Worm (Caenorhabditis elegans): ENCODE measurements around the gene T24E12.1.

The T24E12.1 gene

ce11 chrII:3785257-3785656 is at the start of gene T24E12.1:
Gene T24E12.1 (plus strand): TSS chrII:3785557.
- TF ChIP-seq nhr-76 (tag; optimal IDR thresholded peaks at IDR 0.05), result no peak
- no peak for TF ChIP-seq unc-39 (tag; optimal IDR thresholded peaks at IDR 0.05)
- TF ChIP-seq M03D4.4 (tag; optimal IDR thresholded peaks at IDR 0.05), result no peak
- TF ChIP-seq ceh-43 (GFP tag; optimal IDR thresholded peaks at IDR 0.05), result no peak
- no peak for TF ChIP-seq snpc-4 (tag; optimal IDR thresholded peaks at IDR 0.05)
- no peak for TF ChIP-seq elt-3 (tag; optimal IDR thresholded peaks at IDR 0.05)
- no peak for TF ChIP-seq lin-13 (tag; optimal IDR thresholded peaks at IDR 0.05)
- no peak for TF ChIP-seq ztf-11 (tag; optimal IDR thresholded peaks at IDR 0.05)
- TF ChIP-seq pha-4 (tag; optimal IDR thresholded peaks at IDR 0.05), result no peak
- no peak for TF ChIP-seq lin-32 (GFP tag; optimal IDR thresholded peaks at IDR 0.05)
- no peak for TF ChIP-seq sptf-1 (tag; optimal IDR thresholded peaks at IDR 0.05)
- TF ChIP-seq drap-1 (GFP tag; optimal IDR thresholded peaks at IDR 0.05), result no peak
- TF ChIP-seq lsy-2 (tag; optimal IDR thresholded peaks at IDR 0.05), result no peak
- TF ChIP-seq blmp-1 (tag; optimal IDR thresholded peaks at IDR 0.05), result no peak
- TF ChIP-seq nhr-2 (tag; optimal IDR thresholded peaks at IDR 0.05), result no peak
- TF ChIP-seq nhr-28 (tag; optimal IDR thresholded peaks at IDR 0.05), result no peak

- no peak for TF ChIP-seq blmp-1 (tag; optimal IDR thresholded peaks at IDR 0.05)
- TF ChIP-seq lin-32 (GFP tag; optimal IDR thresholded peaks at IDR 0.05), result no peak
- TF ChIP-seq tbx-8 (GFP tag; optimal IDR thresholded peaks at IDR 0.05), result no peak
- TF ChIP-seq zip-8 (tag; optimal IDR thresholded peaks at IDR 0.05), result no peak
- no peak for TF ChIP-seq lsy-2 (tag; optimal IDR thresholded peaks at IDR 0.05)
- no peak for TF ChIP-seq nhr-76 (tag; optimal IDR thresholded peaks at IDR 0.05)
- no peak for TF ChIP-seq nhr-28 (tag; optimal IDR thresholded peaks at IDR 0.05)
- TF ChIP-seq nhr-12 (tag; optimal IDR thresholded peaks at IDR 0.05), result no peak
These were observed 48.4 kb upstream of the T24E12.1 start, which contains the start of gene F12E12.6 for ce11 chrII:3736893-3737375. Gene F12E12.6 (minus strand): TSS chrII:3736943.

- TF ChIP-seq zip-8 (tag; optimal IDR thresholded peaks at IDR 0.05) (no peak), snpc-4 (tag; optimal IDR thresholded peaks at IDR 0.05) (no peak), nhr-28 (tag; optimal IDR thresholded peaks at IDR 0.05) (no peak), mls-2 (tag; optimal IDR thresholded peaks at IDR 0.05) (no peak)
These were observed 45.7 kb upstream of the T24E12.1 start, which contains the start of gene F12E12.2 for ce11 chrII:3739647-3740046. Gene F12E12.2 (plus strand): TSS chrII:3739947.

ce11 chrII:3741584-3741983 is 43.8 kb upstream of the T24E12.1 start, which contains the start of gene F12E12.1:
Gene F12E12.1 (plus strand): TSS chrII:3741884.
- TF ChIP-seq sem-2 (GFP tag; optimal IDR thresholded peaks at IDR 0.05), result no peak
- no peak for TF ChIP-seq ceh-83 (GFP tag; optimal IDR thresholded peaks at IDR 0.05)
- TF ChIP-seq ceh-43 (GFP tag; optimal IDR thresholded peaks at IDR 0.05), result no peak
- TF ChIP-seq nhr-12 (tag; optimal IDR thresholded peaks at IDR 0.05), result no peak
- TF ChIP-seq elt-1 (tag; optimal IDR thresholded peaks at IDR 0.05; ENCODE audit: borderline replicate concordance, insufficient read depth), result no peak
- TF ChIP-seq unc-62 (GFP tag; optimal IDR thresholded peaks at IDR 0.05), result no peak
- TF ChIP-seq zip-8 (tag; optimal IDR thresholded peaks at IDR 0.05), result no peak
- TF ChIP-seq pha-4 (tag; optimal IDR thresholded peaks at IDR 0.05), result no peak
- no peak for TF ChIP-seq mls-2 (tag; optimal IDR thresholded peaks at IDR 0.05)
- TF ChIP-seq flh-1 (GFP tag; optimal IDR thresholded peaks at IDR 0.05), result no peak
- TF ChIP-seq M03D4.4 (tag; optimal IDR thresholded peaks at IDR 0.05), result no peak
- TF ChIP-seq drap-1 (GFP tag; optimal IDR thresholded peaks at IDR 0.05), result no peak
- TF ChIP-seq nhr-2 (tag; optimal IDR thresholded peaks at IDR 0.05), result no peak
- TF ChIP-seq tbx-8 (GFP tag; optimal IDR thresholded peaks at IDR 0.05), result no peak
- no peak for TF ChIP-seq hlh-1 (tag; optimal IDR thresholded peaks at IDR 0.05)
- no peak for TF ChIP-seq lsy-2 (tag; optimal IDR thresholded peaks at IDR 0.05)
- TF ChIP-seq unc-39 (tag; optimal IDR thresholded peaks at IDR 0.05), result no peak
- TF ChIP-seq elt-3 (tag; optimal IDR thresholded peaks at IDR 0.05), result no peak
- no peak for TF ChIP-seq bed-3 (GFP tag; optimal IDR thresholded peaks at IDR 0.05)
- TF ChIP-seq nhr-237 (tag; optimal IDR thresholded peaks at IDR 0.05), result no peak

ce11 chrII:3743684-3744200 is 41.6 kb upstream of the T24E12.1 start, which contains the start of gene nta-1:
Gene nta-1 (minus strand): TSS chrII:3743814.
- TF ChIP-seq nhr-76 (tag; optimal IDR thresholded peaks at IDR 0.05) (no peak), sptf-1 (tag; optimal IDR thresholded peaks at IDR 0.05) (no peak), ceh-43 (GFP tag; optimal IDR thresholded peaks at IDR 0.05) (no peak), nhr-28 (tag; optimal IDR thresholded peaks at IDR 0.05) (no peak), mab-5 (tag; optimal IDR thresholded peaks at IDR 0.05) (no peak), lin-32 (GFP tag; optimal IDR thresholded peaks at IDR 0.05) (no peak), tbx-8 (GFP tag; optimal IDR thresholded peaks at IDR 0.05) (no peak)
